Worm (Caenorhabditis elegans) whole organism, young adult: ENCODE data around the gene txt-17.

Experiments
- B0019.2 ChIP-seq: fragments of 200-800 bp; sonication (Bioruptor generic); conservative IDR thresholded peaks from 2 replicates; pipeline ENCODE4 v1.3.6; 2022; ENCODE audit warnings: missing genetic modification reagents, missing genetic modification characterization, missing compliant biosample characterization
- B0035.1 ChIP-seq: sonication (generic microtip); optimal IDR thresholded peaks from 2 replicates; lab custom pipeline; 2016; ENCODE audit warnings: missing genetic modification characterization, mild to moderate bottlenecking, missing compliant biosample characterization, missing genotype, missing genetic modification reagents
- F37B4.10 ChIP-seq: fragments of 200-800 bp; sonication (Bioruptor generic); IDR thresholded peaks from 2 replicates; pipeline ENCODE4 v1.3.6; 2022; ENCODE audit warnings: missing genetic modification characterization, missing compliant biosample characterization
- F39B2.1 ChIP-seq: fragments of 200-800 bp; sonication (Bioruptor generic); IDR thresholded peaks from 2 replicates; pipeline ENCODE4 v1.3.6; 2022; ENCODE audit warnings: missing genetic modification reagents, missing genetic modification characterization, missing compliant biosample characterization
- K11D2.4 ChIP-seq: fragments of 200-800 bp; sonication (Bioruptor generic); IDR thresholded peaks from 2 replicates; pipeline ENCODE4 v1.3.6; 2022; ENCODE audit warnings: missing genetic modification reagents, missing genetic modification characterization, missing compliant biosample characterization
- K12H6.12 ChIP-seq: fragments of 200-800 bp; sonication (Bioruptor generic); optimal IDR thresholded peaks from 2 replicates; lab custom pipeline; 2018; ENCODE audit warnings: mild to moderate bottlenecking, missing genetic modification characterization, missing compliant biosample characterization
- T07F8.4 ChIP-seq: sonication (generic microtip); optimal IDR thresholded peaks from 2 replicates; lab custom pipeline; 2016; ENCODE audit warnings: mild to moderate bottlenecking, missing genetic modification characterization, moderate library complexity, missing compliant biosample characterization
- Y95B8A.8 ChIP-seq: fragments of 200-800 bp; sonication (Bioruptor generic); IDR thresholded peaks from 2 replicates; pipeline ENCODE4 v1.3.6; 2022; ENCODE audit warnings: missing genetic modification reagents, missing genetic modification characterization, missing compliant biosample characterization
- ZK185.1 ChIP-seq: sonication (generic microtip); optimal IDR thresholded peaks from 2 replicates; lab custom pipeline; 2016; ENCODE audit warnings: mild to moderate bottlenecking, missing genetic modification characterization, missing compliant biosample characterization; ENCODE audit not compliant: poor library complexity, severe bottlenecking
- akir-1 ChIP-seq: fragments of 200-800 bp; sonication (Bioruptor generic); optimal IDR thresholded peaks from 2 replicates; lab custom pipeline; 2018; ENCODE audit warnings: mild to moderate bottlenecking, missing genetic modification characterization, moderate library complexity, missing compliant biosample characterization
- aptf-2 ChIP-seq: fragments of 200-800 bp; sonication (Bioruptor generic); conservative IDR thresholded peaks from 2 replicates; pipeline ENCODE4 v1.3.6; 2022; ENCODE audit warnings: missing genetic modification reagents, missing genetic modification characterization, missing compliant biosample characterization
- aptf-3 ChIP-seq: fragments of 200-800 bp; sonication (Bioruptor generic); IDR thresholded peaks from 2 replicates; pipeline ENCODE4 v1.3.6; 2022; ENCODE audit warnings: missing genetic modification characterization, missing compliant biosample characterization
- athp-1 ChIP-seq: sonication (generic microtip); optimal IDR thresholded peaks from 2 replicates; lab custom pipeline; 2017; ENCODE audit warnings: mild to moderate bottlenecking, missing genetic modification characterization, missing compliant biosample characterization
- attf-3 ChIP-seq: fragments of 200-800 bp; sonication (Bioruptor generic); conservative IDR thresholded peaks from 2 replicates; pipeline ENCODE4 v1.3.6; 2022; ENCODE audit warnings: missing genetic modification reagents, missing genetic modification characterization, missing compliant biosample characterization
- ceh-40 ChIP-seq: fragments of 200-800 bp; sonication (Bioruptor generic); IDR thresholded peaks from 2 replicates; pipeline ENCODE4 v1.3.6; 2022; ENCODE audit warnings: missing genetic modification characterization, missing compliant biosample characterization
- ceh-79 ChIP-seq: sonication (generic microtip); optimal IDR thresholded peaks from 2 replicates; lab custom pipeline; 2017; ENCODE audit warnings: mild to moderate bottlenecking, missing genetic modification characterization, missing compliant biosample characterization
- die-1 ChIP-seq: sonication (generic microtip); optimal IDR thresholded peaks from 2 replicates; lab custom pipeline; 2016; ENCODE audit warnings: missing genotype, mild to moderate bottlenecking, missing genetic modification characterization, missing compliant biosample characterization
- dpff-1 ChIP-seq: sonication (generic microtip); optimal IDR thresholded peaks from 2 replicates; lab custom pipeline; 2017; ENCODE audit warnings: mild to moderate bottlenecking, missing genetic modification characterization, missing compliant biosample characterization
- dpl-1 ChIP-seq: fragments of 150-350 bp; optimal IDR thresholded peaks from 2 replicates; lab custom pipeline; 2014; ENCODE audit warnings: missing biosample characterization, missing genetic modification reagents, missing genetic modification characterization
- egl-18 ChIP-seq: fragments of 200-800 bp; sonication (Bioruptor generic); IDR thresholded peaks from 2 replicates; pipeline ENCODE4 v1.3.6; 2022; ENCODE audit warnings: missing genetic modification reagents, missing genetic modification characterization, missing compliant biosample characterization
- egrh-3 ChIP-seq: fragments of 200-800 bp; sonication (Bioruptor generic); IDR thresholded peaks from 2 replicates; pipeline ENCODE4 v1.3.6; 2022; ENCODE audit warnings: missing genetic modification reagents, missing genetic modification characterization, missing compliant biosample characterization
- ekl-4 ChIP-seq: fragments of 200-800 bp; sonication (Bioruptor generic); IDR thresholded peaks from 2 replicates; pipeline ENCODE4 v1.3.6; 2022; ENCODE audit warnings: missing genetic modification reagents, missing genetic modification characterization, missing compliant biosample characterization
- ets-4 ChIP-seq: fragments of 200-800 bp; sonication (Bioruptor generic); optimal IDR thresholded peaks from 2 replicates; lab custom pipeline; 2018; ENCODE audit warnings: mild to moderate bottlenecking, missing genetic modification characterization, missing compliant biosample characterization
- gei-17 ChIP-seq: fragments of 200-800 bp; sonication (Bioruptor generic); optimal IDR thresholded peaks from 2 replicates; lab custom pipeline; 2018; ENCODE audit warnings: mild to moderate bottlenecking, missing genetic modification characterization, missing compliant biosample characterization
- hmg-1.2 ChIP-seq: fragments of 200-800 bp; sonication (Bioruptor generic); IDR thresholded peaks from 2 replicates; pipeline ENCODE4 v1.3.6; 2022; ENCODE audit warnings: missing genetic modification reagents, missing genetic modification characterization, missing compliant biosample characterization
- hrde-1 ChIP-seq: sonication (generic microtip); optimal IDR thresholded peaks from 2 replicates; lab custom pipeline; 2016; ENCODE audit warnings: missing genetic modification characterization, mild to moderate bottlenecking, missing compliant biosample characterization, moderate library complexity, missing genotype, missing genetic modification reagents, borderline replicate concordance
- lag-1 ChIP-seq: fragments of 200-800 bp; sonication (Bioruptor generic); IDR thresholded peaks from 2 replicates; pipeline ENCODE4 v1.3.6; 2022; ENCODE audit warnings: missing genetic modification reagents, missing genetic modification characterization, missing compliant biosample characterization
- let-526 ChIP-seq: fragments of 200-800 bp; sonication (Bioruptor generic); IDR thresholded peaks from 2 replicates; pipeline ENCODE4 v1.3.6; 2022; ENCODE audit warnings: missing genetic modification reagents, missing genetic modification characterization, missing compliant biosample characterization
- let-607 ChIP-seq, 2 experiments: fragments of 200-800 bp in 1 of 2; sonication (Bioruptor generic) in 1 of 2; sonication (generic microtip) in 1 of 2; optimal IDR thresholded peaks; 2 replicates each; lab custom pipeline; 2016 to 2018; ENCODE audit warnings: mild to moderate bottlenecking in 2 of 2, missing compliant biosample characterization in 2 of 2, missing genetic modification characterization in 2 of 2, moderate library complexity in 2 of 2, missing genotype in 1 of 2
- lin-35 ChIP-seq, 3 experiments: fragments of 150-350 bp in 2 of 3; sonication (generic microtip) in 1 of 3; optimal IDR thresholded peaks; 2 replicates each; lab custom pipeline; 2014 to 2018; ENCODE audit warnings: missing biosample characterization in 3 of 3, missing genetic modification characterization in 3 of 3, missing genetic modification reagents in 3 of 3
- lin-54 ChIP-seq: fragments of 200-800 bp; sonication (Bioruptor generic); optimal IDR thresholded peaks from 2 replicates; lab custom pipeline; 2018; ENCODE audit warnings: mild to moderate bottlenecking, missing genetic modification characterization, missing compliant biosample characterization
- lsl-1 ChIP-seq: fragments of 200-800 bp; sonication (Bioruptor generic); optimal IDR thresholded peaks from 2 replicates; lab custom pipeline; 2018; ENCODE audit warnings: mild to moderate bottlenecking, missing genetic modification characterization, moderate library complexity, missing compliant biosample characterization
- lsy-27 ChIP-seq: sonication (generic microtip); optimal IDR thresholded peaks from 2 replicates; lab custom pipeline; 2017; ENCODE audit warnings: missing genetic modification characterization, mild to moderate bottlenecking, missing compliant biosample characterization, antibody characterized with exemption, missing genotype, borderline replicate concordance; ENCODE audit not compliant: insufficient read depth
- madf-6 ChIP-seq: fragments of 200-800 bp; sonication (Bioruptor generic); IDR thresholded peaks from 2 replicates; pipeline ENCODE4 v1.3.6; 2022; ENCODE audit warnings: missing genetic modification reagents, missing genetic modification characterization, missing compliant biosample characterization
- nfya-1 ChIP-seq: sonication (generic microtip); optimal IDR thresholded peaks from 2 replicates; lab custom pipeline; 2017; ENCODE audit warnings: antibody characterized with exemption, missing compliant biosample characterization, missing genetic modification characterization, borderline replicate concordance; ENCODE audit not compliant: insufficient read depth
- nhr-179 ChIP-seq: sonication (generic microtip); optimal IDR thresholded peaks from 2 replicates; lab custom pipeline; 2016; ENCODE audit warnings: mild to moderate bottlenecking, missing genetic modification characterization, missing compliant biosample characterization
- nhr-27 ChIP-seq: fragments of 200-800 bp; sonication (Bioruptor generic); optimal IDR thresholded peaks from 2 replicates; lab custom pipeline; 2018; ENCODE audit warnings: mild to moderate bottlenecking, missing genetic modification characterization, moderate library complexity, missing compliant biosample characterization
- nhr-80 ChIP-seq: sonication (generic microtip); optimal IDR thresholded peaks from 2 replicates; lab custom pipeline; 2016; ENCODE audit warnings: missing genetic modification characterization, missing compliant biosample characterization
- rcor-1 ChIP-seq: fragments of 200-800 bp; sonication (Bioruptor generic); IDR thresholded peaks from 2 replicates; pipeline ENCODE4 v1.3.6; 2022; ENCODE audit warnings: missing genetic modification reagents, missing genetic modification characterization, missing compliant biosample characterization
- rec-8 ChIP-seq, 2 experiments: sonication (generic microtip); optimal IDR thresholded peaks; 2 replicates each; lab custom pipeline; 2016; ENCODE audit warnings: mild to moderate bottlenecking in 2 of 2, missing genetic modification characterization in 2 of 2, missing genetic modification reagents in 2 of 2, missing genotype in 2 of 2, missing biosample characterization in 1 of 2, missing compliant biosample characterization in 1 of 2, moderate library complexity in 1 of 2
- tbp1 ChIP-seq: fragments of 200-800 bp; sonication (Bioruptor generic); optimal IDR thresholded peaks from 2 replicates; lab custom pipeline; 2018; ENCODE audit warnings: mild to moderate bottlenecking, missing genetic modification characterization, missing compliant biosample characterization
- tlf-1 ChIP-seq: fragments of 200-800 bp; sonication (Bioruptor generic); optimal IDR thresholded peaks from 2 replicates; lab custom pipeline; 2018; ENCODE audit warnings: mild to moderate bottlenecking, missing genetic modification characterization, missing compliant biosample characterization
- unc-62 ChIP-seq: fragments of 150-350 bp; optimal IDR thresholded peaks from 2 replicates; lab custom pipeline; 2014; ENCODE audit warnings: missing biosample characterization, missing genetic modification reagents, missing genetic modification characterization
- zfh-2 ChIP-seq: fragments of 200-800 bp; sonication (Bioruptor generic); conservative IDR thresholded peaks from 2 replicates; pipeline ENCODE4 v1.3.6; 2022; ENCODE audit warnings: missing genetic modification reagents, missing genetic modification characterization, missing compliant biosample characterization
- zim-3 ChIP-seq: sonication (generic microtip); optimal IDR thresholded peaks from 2 replicates; lab custom pipeline; 2017; ENCODE audit warnings: mild to moderate bottlenecking, missing genetic modification characterization, moderate library complexity, missing compliant biosample characterization
- ztf-25 ChIP-seq: fragments of 200-800 bp; sonication (Bioruptor generic); IDR thresholded peaks from 2 replicates; pipeline ENCODE4 v1.3.6; 2022; ENCODE audit warnings: missing genetic modification reagents, missing genetic modification characterization, missing compliant biosample characterization
- ztf-28 ChIP-seq: fragments of 200-800 bp; sonication (Bioruptor generic); IDR thresholded peaks from 2 replicates; pipeline ENCODE4 v1.3.6; 2022; ENCODE audit warnings: missing genetic modification reagents, missing genetic modification characterization, missing compliant biosample characterization
- ztf-3 ChIP-seq: fragments of 200-800 bp; sonication (Bioruptor generic); optimal IDR thresholded peaks from 2 replicates; lab custom pipeline; 2018; ENCODE audit warnings: mild to moderate bottlenecking, missing genetic modification characterization, missing compliant biosample characterization

txt-17 gene

ce11 chrV:7084612-7085139, 31.7 kb upstream of the txt-17 start, which contains the start of gene mys-1 (continued):
- peak; percentile 99 for TF ChIP-seq lin-54
- TF ChIP-seq ZK185.1 (tag; lab: Kevin White, UChicago), result peak; percentile 61
- TF ChIP-seq dpff-1 (tag; lab: Kevin White, UChicago), result no peak
- TF ChIP-seq nhr-80 (tag; lab: Kevin White, UChicago), result no peak
- no peak for TF ChIP-seq athp-1 (tag; lab: Kevin White, UChicago)
- no peak for TF ChIP-seq B0019.2
- no peak for TF ChIP-seq nhr-179 (tag; lab: Kevin White, UChicago)
- no peak for TF ChIP-seq ceh-79
- TF ChIP-seq lin-35 (GFP tag; optimal IDR thresholded peaks at IDR 0.05; lab: Kevin White, UChicago), result peak in 2 of 3 experiments; percentile 45 to 92
- TF ChIP-seq unc-62, result no peak
- no peak for TF ChIP-seq Y95B8A.8 (GFP tag; lab: Robert Waterston, UW)
- no peak for TF ChIP-seq tlf-1 (GFP tag; lab: Kevin White, UChicago)
- no peak for TF ChIP-seq lag-1 (GFP tag; lab: Robert Waterston, UW)
- TF ChIP-seq aptf-3 (GFP tag; lab: Robert Waterston, UW), result no peak
- TF ChIP-seq ekl-4 (GFP tag; lab: Robert Waterston, UW), result no peak
- no peak for TF ChIP-seq zfh-2
- TF ChIP-seq lsl-1 (GFP tag; lab: Kevin White, UChicago), result peak; percentile 16
- 0 out of 2 replicates have a peak, but pooled peaks have one; percentile 42 for TF ChIP-seq attf-3 (GFP tag; lab: Robert Waterston, UW)
- no peak for TF ChIP-seq gei-17
- TF ChIP-seq aptf-2 (GFP tag; lab: Robert Waterston, UW), result no peak
- TF ChIP-seq ztf-25 (GFP tag; lab: Robert Waterston, UW), result no peak
- TF ChIP-seq let-607 (tag; optimal IDR thresholded peaks at IDR 0.05; lab: Kevin White, UChicago), result no peak
- TF ChIP-seq hrde-1 (tag; lab: Kevin White, UChicago), result no peak
- no peak for TF ChIP-seq rcor-1
- TF ChIP-seq madf-6 (GFP tag; lab: Robert Waterston, UW), result peak; percentile 49
- no peak for TF ChIP-seq let-526 (GFP tag; lab: Robert Waterston, UW)
- TF ChIP-seq zim-3 (tag; lab: Kevin White, UChicago), result no peak
- no peak for TF ChIP-seq B0035.1 (tag; lab: Kevin White, UChicago)
- TF ChIP-seq nhr-27 (tag; lab: Kevin White, UChicago), result no peak
- TF ChIP-seq F37B4.10 (GFP tag; lab: Robert Waterston, UW), result no peak
- no peak for TF ChIP-seq egl-18 (GFP tag; lab: Robert Waterston, UW)
- TF ChIP-seq dpl-1 (GFP tag; lab: Kevin White, UChicago), result peak; percentile 86
- TF ChIP-seq ztf-28 (GFP tag; lab: Robert Waterston, UW), result no peak
- no peak for TF ChIP-seq nfya-1
- TF ChIP-seq F39B2.1 (GFP tag; lab: Robert Waterston, UW), result no peak
- no peak for TF ChIP-seq akir-1 (GFP tag; lab: Kevin White, UChicago)
- TF ChIP-seq K12H6.12 (tag; lab: Kevin White, UChicago), result peak; percentile 10
- TF ChIP-seq ztf-3, result no peak
- TF ChIP-seq T07F8.4, result no peak
- peak in 1 of 2 experiments; percentile 16 for TF ChIP-seq rec-8 (tag; optimal IDR thresholded peaks at IDR 0.05; lab: Kevin White, UChicago)
- TF ChIP-seq hmg-1.2, result no peak
- peak; percentile 14 for TF ChIP-seq tbp1
- no peak for TF ChIP-seq ceh-40 (GFP tag; lab: Robert Waterston, UW)
- TF ChIP-seq K11D2.4 (GFP tag; lab: Robert Waterston, UW), result 0 out of 2 replicates have a peak, but pooled peaks have one; percentile 27
- TF ChIP-seq egrh-3, result peak; percentile 6; the same call in 1 of the 2 replicates
- TF ChIP-seq die-1 (tag; lab: Kevin White, UChicago), result no peak
- TF ChIP-seq lsy-27 (tag; lab: Kevin White, UChicago), result no peak
- no peak for TF ChIP-seq ets-4 (GFP tag; lab: Kevin White, UChicago)
